Worm (Caenorhabditis elegans): Measurements from ENCODE around the gene K03A11.6.

The K03A11.6 gene

DNA sequence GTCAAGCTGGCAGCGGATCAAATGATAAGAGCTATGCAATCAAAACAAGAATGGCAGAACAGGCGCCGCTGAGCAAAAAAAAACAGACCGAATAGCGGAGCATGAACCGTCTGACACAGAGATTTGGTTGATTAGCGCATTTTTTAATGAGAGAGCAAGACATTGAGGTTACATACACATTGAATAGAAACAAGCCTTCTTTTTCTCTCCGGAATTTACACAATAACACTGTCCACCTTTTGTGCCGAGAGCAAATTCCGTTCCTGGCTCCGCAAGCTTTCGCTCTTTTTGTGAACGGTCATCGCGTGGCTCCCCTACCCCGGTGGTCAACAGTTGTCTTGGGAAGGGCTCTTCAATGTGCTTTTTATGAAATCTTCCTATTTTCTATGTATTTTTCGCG is at the start of gene K03A11.6:
TSS of gene K03A11.6 (plus strand) at position 301 of the 400 bp plus-strand sequence.
- TF ChIP-seq tra-4 (tag; optimal IDR thresholded peaks at IDR 0.05) (no peak), ceh-36 (tag; optimal IDR thresholded peaks at IDR 0.05) (no peak), flt-1 (GFP tag; IDR thresholded peaks at IDR 0.05) (no peak), ceh-13 (GFP tag; optimal IDR thresholded peaks at IDR 0.05) (no peak), ets-7 (tag; optimal IDR thresholded peaks at IDR 0.05) (no peak)

DNA sequence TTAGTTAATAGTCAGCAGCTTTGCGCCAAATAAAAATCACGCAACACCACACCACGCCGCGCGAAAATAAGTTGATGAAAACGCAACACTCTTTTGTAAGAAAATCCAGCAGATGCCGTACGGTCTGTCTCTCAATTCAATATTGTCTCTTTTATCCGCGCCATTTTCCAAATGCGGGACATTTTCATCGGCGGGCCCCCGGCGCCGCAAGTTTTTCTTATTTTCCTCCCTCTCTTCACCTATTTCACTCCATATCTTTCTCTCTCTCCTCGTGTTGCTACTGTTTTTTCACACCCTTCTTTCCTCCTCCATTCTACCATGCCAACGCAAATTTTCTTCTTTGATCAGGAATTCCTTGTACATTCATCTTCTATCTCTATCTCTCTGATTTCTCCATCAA is 49.3 kb upstream of the K03A11.6 start:
- no peak for TF ChIP-seq scrt-1 (GFP tag; IDR thresholded peaks at IDR 0.05)
- no peak for TF ChIP-seq flt-1 (GFP tag; IDR thresholded peaks at IDR 0.05)
- no peak for TF ChIP-seq tra-4 (tag; optimal IDR thresholded peaks at IDR 0.05)
- TF ChIP-seq F13C5.2 (tag; optimal IDR thresholded peaks at IDR 0.05), result no peak
- no peak for TF ChIP-seq sea-1 (GFP tag; conservative IDR thresholded peaks at IDR 0.05)
- TF ChIP-seq ets-7 (tag; optimal IDR thresholded peaks at IDR 0.05), result no peak
- TF ChIP-seq ceh-36 (tag; optimal IDR thresholded peaks at IDR 0.05), result no peak
- no peak for TF ChIP-seq pes-1 (GFP tag; IDR thresholded peaks at IDR 0.05)
- TF ChIP-seq ceh-13 (GFP tag; optimal IDR thresholded peaks at IDR 0.05), result no peak
- TF ChIP-seq tbx-37 (GFP tag; conservative IDR thresholded peaks at IDR 0.05), result no peak
- TF ChIP-seq hmg-4 (GFP tag; optimal IDR thresholded peaks at IDR 0.05), result no peak
- no peak for TF ChIP-seq ama-1 (optimal IDR thresholded peaks at IDR 0.05)
- no peak for TF ChIP-seq B0310.2 (tag; optimal IDR thresholded peaks at IDR 0.05)
- no peak for TF ChIP-seq tbx-11 (GFP tag; IDR thresholded peaks at IDR 0.05)
- no peak for TF ChIP-seq aly-1 (tag; optimal IDR thresholded peaks at IDR 0.05)
- TF ChIP-seq hmbx-1 (tag; optimal IDR thresholded peaks at IDR 0.05), result no peak
- TF ChIP-seq hnd-1 (tag; optimal IDR thresholded peaks at IDR 0.05), result no peak

DNA sequence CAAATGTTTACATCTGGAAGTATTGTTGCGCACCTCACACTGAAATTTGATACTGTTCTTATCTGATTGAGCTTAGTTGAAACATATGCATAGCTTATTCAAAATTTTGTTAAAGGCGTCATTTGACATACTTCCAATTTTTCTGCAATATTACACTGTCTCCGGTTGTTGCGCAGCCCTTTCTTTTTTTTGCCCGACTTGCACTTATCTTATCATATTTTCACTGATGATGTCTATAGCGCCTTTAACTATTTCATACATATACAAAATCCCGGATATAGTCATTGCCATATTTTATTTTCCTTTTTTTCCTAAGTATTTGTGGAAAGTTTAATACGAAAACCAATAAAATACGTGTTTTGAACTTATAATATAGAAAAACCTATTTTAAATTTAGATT is 48.9 kb upstream of the K03A11.6 start:
- TF ChIP-seq sea-1 (GFP tag; conservative IDR thresholded peaks at IDR 0.05) (no peak), tbx-37 (GFP tag; conservative IDR thresholded peaks at IDR 0.05) (no peak), F13C5.2 (tag; optimal IDR thresholded peaks at IDR 0.05) (no peak), ama-1 (optimal IDR thresholded peaks at IDR 0.05) (no peak), hnd-1 (tag; optimal IDR thresholded peaks at IDR 0.05) (no peak), hmbx-1 (tag; optimal IDR thresholded peaks at IDR 0.05) (no peak), ceh-13 (GFP tag; optimal IDR thresholded peaks at IDR 0.05) (no peak), aly-1 (tag; optimal IDR thresholded peaks at IDR 0.05) (no peak), tbx-11 (GFP tag; IDR thresholded peaks at IDR 0.05) (no peak), ceh-36 (tag; optimal IDR thresholded peaks at IDR 0.05) (no peak), hmg-4 (GFP tag; optimal IDR thresholded peaks at IDR 0.05) (no peak), B0310.2 (tag; optimal IDR thresholded peaks at IDR 0.05) (no peak), tra-4 (tag; optimal IDR thresholded peaks at IDR 0.05) (no peak), pes-1 (GFP tag; IDR thresholded peaks at IDR 0.05) (no peak), ets-7 (tag; optimal IDR thresholded peaks at IDR 0.05) (no peak), scrt-1 (GFP tag; IDR thresholded peaks at IDR 0.05) (no peak), flt-1 (GFP tag; IDR thresholded peaks at IDR 0.05) (no peak)

DNA sequence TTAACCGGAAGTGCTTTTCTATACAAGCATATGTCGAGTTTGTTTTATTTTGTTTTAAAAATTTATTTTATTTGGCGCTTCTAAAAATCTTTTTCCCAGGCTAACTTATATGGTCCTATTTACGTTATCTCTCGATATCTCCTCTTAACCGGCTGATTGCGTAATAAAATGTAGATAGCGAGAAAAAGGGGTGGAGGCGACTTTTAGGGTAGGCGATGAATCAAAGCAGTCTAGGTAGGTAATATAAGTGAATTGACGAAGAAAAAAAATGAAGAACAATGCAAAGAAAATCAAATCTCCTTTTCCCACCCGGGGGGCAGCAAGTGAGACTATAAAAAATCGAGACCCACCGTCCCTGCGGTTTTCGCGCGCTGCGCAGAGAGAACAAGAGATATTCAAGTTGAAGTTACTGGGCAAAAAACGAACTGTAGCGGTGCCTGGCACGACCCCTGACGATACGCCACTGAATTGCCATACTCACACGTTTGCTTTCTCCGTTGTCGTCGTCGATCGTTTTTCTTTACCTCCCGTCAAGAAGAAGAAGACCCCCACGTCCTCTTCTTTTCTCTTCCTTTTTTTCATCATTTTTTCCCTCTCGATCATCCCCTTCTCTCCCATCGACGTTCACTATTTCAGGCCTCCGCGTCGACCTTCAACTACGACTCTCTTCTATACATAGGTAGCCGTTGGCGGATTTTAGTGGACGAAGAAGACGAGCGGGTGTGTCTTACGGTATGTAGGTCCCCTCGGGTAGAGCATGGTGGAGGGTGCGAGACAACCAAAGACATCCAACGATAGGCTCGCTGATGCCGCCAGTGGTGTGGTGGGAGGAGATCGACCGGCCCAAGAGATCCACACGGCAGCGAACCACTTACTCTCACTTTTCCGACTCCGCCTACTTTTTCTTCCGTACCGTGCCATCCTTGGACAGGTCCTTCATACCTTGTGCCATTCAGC is 47.5 kb upstream of the K03A11.6 start, which contains the start of gene nhr-25:
TSS of gene nhr-25 (plus strand) at position 637 of the 957 bp plus-strand sequence.
- TF ChIP-seq flt-1 (GFP tag; IDR thresholded peaks at IDR 0.05) (0 out of 2 replicates have a peak, but pooled peaks have one; percentile 6), tra-4 (tag; optimal IDR thresholded peaks at IDR 0.05) (no peak), F13C5.2 (tag; optimal IDR thresholded peaks at IDR 0.05) (no peak), ceh-13 (GFP tag; optimal IDR thresholded peaks at IDR 0.05) (no peak), ceh-36 (tag; optimal IDR thresholded peaks at IDR 0.05) (no peak), hnd-1 (tag; optimal IDR thresholded peaks at IDR 0.05) (no peak), hmg-4 (GFP tag; optimal IDR thresholded peaks at IDR 0.05) (peak; percentile 39), tbx-11 (GFP tag; IDR thresholded peaks at IDR 0.05) (no peak), hmbx-1 (tag; optimal IDR thresholded peaks at IDR 0.05) (no peak), pes-1 (GFP tag; IDR thresholded peaks at IDR 0.05) (no peak), ama-1 (optimal IDR thresholded peaks at IDR 0.05) (no peak), sea-1 (GFP tag; conservative IDR thresholded peaks at IDR 0.05) (no peak), tbx-37 (GFP tag; conservative IDR thresholded peaks at IDR 0.05) (no peak), B0310.2 (tag; optimal IDR thresholded peaks at IDR 0.05) (no peak), scrt-1 (GFP tag; IDR thresholded peaks at IDR 0.05) (no peak), aly-1 (tag; optimal IDR thresholded peaks at IDR 0.05) (no peak), ets-7 (tag; optimal IDR thresholded peaks at IDR 0.05) (peak; percentile 25)

DNA sequence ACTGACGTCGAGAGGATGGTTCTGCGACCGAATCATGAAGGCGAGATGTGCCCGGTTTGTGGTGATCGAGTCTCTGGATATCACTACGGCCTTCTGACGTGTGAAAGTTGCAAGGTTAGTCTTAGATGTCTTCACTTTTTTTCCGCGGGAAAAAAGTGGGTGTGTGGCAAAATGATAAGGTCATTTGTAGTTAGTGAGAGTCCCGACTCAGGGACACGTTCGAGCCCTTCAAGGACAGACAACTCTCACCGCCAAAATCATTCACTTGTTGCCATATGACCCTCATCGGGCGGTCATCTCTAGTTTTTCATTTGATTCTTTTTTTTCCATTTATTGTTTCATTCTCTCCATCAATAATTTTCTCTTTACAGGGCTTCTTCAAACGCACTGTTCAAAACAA is 46.8 kb upstream of the K03A11.6 start:
- TF ChIP-seq F13C5.2 (tag; optimal IDR thresholded peaks at IDR 0.05) (no peak), hnd-1 (tag; optimal IDR thresholded peaks at IDR 0.05) (no peak), tra-4 (tag; optimal IDR thresholded peaks at IDR 0.05) (no peak), B0310.2 (tag; optimal IDR thresholded peaks at IDR 0.05) (no peak), pes-1 (GFP tag; IDR thresholded peaks at IDR 0.05) (no peak), aly-1 (tag; optimal IDR thresholded peaks at IDR 0.05) (no peak), hmbx-1 (tag; optimal IDR thresholded peaks at IDR 0.05) (no peak), tbx-11 (GFP tag; IDR thresholded peaks at IDR 0.05) (no peak), hmg-4 (GFP tag; optimal IDR thresholded peaks at IDR 0.05) (no peak), ceh-13 (GFP tag; optimal IDR thresholded peaks at IDR 0.05) (no peak), ceh-36 (tag; optimal IDR thresholded peaks at IDR 0.05) (no peak), ets-7 (tag; optimal IDR thresholded peaks at IDR 0.05) (no peak)

DNA sequence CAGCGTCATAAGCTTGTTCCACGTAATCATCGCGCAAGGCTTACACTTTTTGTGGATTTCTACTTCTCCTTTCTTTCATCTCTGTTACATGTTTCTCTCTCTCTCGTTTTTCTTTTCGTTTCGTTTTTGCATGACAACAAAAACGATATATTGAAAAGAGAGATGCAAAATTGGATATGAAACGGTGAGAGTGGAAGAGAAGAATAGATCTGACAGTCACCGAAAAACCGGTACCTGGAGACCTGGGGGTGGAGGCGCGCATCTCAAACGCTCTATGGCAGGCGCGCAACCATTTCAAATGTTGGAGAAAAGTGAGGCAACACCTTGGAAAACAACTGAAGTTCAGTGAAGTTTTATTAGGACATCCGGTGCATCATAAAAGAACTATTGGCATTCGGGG is 46.0 kb upstream of the K03A11.6 start:
- TF ChIP-seq ceh-13 (GFP tag; optimal IDR thresholded peaks at IDR 0.05) (no peak), flt-1 (GFP tag; IDR thresholded peaks at IDR 0.05) (no peak), B0310.2 (tag; optimal IDR thresholded peaks at IDR 0.05) (no peak), aly-1 (tag; optimal IDR thresholded peaks at IDR 0.05) (no peak), hmg-4 (GFP tag; optimal IDR thresholded peaks at IDR 0.05) (no peak), ceh-36 (tag; optimal IDR thresholded peaks at IDR 0.05) (no peak), hnd-1 (tag; optimal IDR thresholded peaks at IDR 0.05) (no peak), sea-1 (GFP tag; conservative IDR thresholded peaks at IDR 0.05) (no peak), tra-4 (tag; optimal IDR thresholded peaks at IDR 0.05) (no peak), tbx-37 (GFP tag; conservative IDR thresholded peaks at IDR 0.05) (no peak), tbx-11 (GFP tag; IDR thresholded peaks at IDR 0.05) (no peak), F13C5.2 (tag; optimal IDR thresholded peaks at IDR 0.05) (no peak), hmbx-1 (tag; optimal IDR thresholded peaks at IDR 0.05) (no peak), pes-1 (GFP tag; IDR thresholded peaks at IDR 0.05) (no peak), scrt-1 (GFP tag; IDR thresholded peaks at IDR 0.05) (no peak), ets-7 (tag; optimal IDR thresholded peaks at IDR 0.05) (no peak), ama-1 (optimal IDR thresholded peaks at IDR 0.05) (no peak)

Measured in whole organism, early embryonic.